Worm (Caenorhabditis elegans): ENCODE results near the gene sel-11.

- TF ChIP-seq nhr-12 (tag; optimal IDR thresholded peaks at IDR 0.05): no peak
- TF ChIP-seq ceh-16 (tag; optimal IDR thresholded peaks at IDR 0.05): no peak
- TF ChIP-seq ztf-11 (tag; optimal IDR thresholded peaks at IDR 0.05): no peak
- TF ChIP-seq nhr-76 (tag; optimal IDR thresholded peaks at IDR 0.05): no peak
- TF ChIP-seq pqm-1 (tag; optimal IDR thresholded peaks at IDR 0.05): no peak
Observed at ce11 chrV:11818786-11819185, 51.7 kb downstream of the sel-11 start.
